Fruit fly (Drosophila melanogaster) whole organism: ENCODE measurements around the gene CG14664.

Experiments
- Dll ChIP-seq: fragments of >200 bp; optimal IDR thresholded peaks from 2 replicates; lab custom pipeline; 2017
- pan ChIP-seq: fragments of >200 bp; optimal IDR thresholded peaks from 2 replicates; lab custom pipeline; 2017

- TF ChIP-seq Dll (no peak), pan (lab: Kevin White, UChicago) (no peak)
Measured at dm6 chr3R:5205319-5206033, 18.5 kb upstream of the CG14664 start.
